Worm (Caenorhabditis elegans): ENCODE data around the gene T05A7.3.

DNA sequence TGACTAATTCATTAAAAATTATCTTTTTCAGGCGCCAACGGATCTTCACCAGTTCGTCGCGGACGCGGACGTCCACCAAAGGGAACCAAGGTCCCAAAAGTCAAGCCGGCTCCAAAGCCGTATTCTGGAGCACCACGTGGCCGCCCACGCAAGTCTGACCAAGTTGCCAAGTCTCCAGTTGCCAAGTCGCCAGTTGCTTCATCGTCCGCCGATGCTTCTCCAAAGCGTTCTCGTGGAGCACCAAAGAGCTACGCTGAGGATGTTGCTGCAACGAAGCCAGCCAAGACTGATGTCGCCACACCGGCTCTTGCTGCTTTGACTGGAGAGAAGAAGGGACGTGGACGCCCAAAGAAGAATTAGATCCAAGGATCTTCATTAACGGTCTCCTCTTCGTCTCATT, 2.3 kb upstream of the T05A7.3 start:
- no peak for TF ChIP-seq C34F6.9 (tag; optimal IDR thresholded peaks at IDR 0.05)
- no peak for TF ChIP-seq R02D3.7 (tag; optimal IDR thresholded peaks at IDR 0.05)
- TF ChIP-seq nhr-6 (tag; optimal IDR thresholded peaks at IDR 0.05) = no peak
- TF ChIP-seq lin-13 (GFP tag; optimal IDR thresholded peaks at IDR 0.05) = no peak
- TF ChIP-seq egl-27 (tag; optimal IDR thresholded peaks at IDR 0.05) = no peak
- no peak for TF ChIP-seq mdl-1 (tag; optimal IDR thresholded peaks at IDR 0.05)
- TF ChIP-seq nhr-12 (tag; optimal IDR thresholded peaks at IDR 0.05) = no peak
- TF ChIP-seq lsy-2 (tag; optimal IDR thresholded peaks at IDR 0.05) = no peak
- no peak for TF ChIP-seq unc-62 (GFP tag; optimal IDR thresholded peaks at IDR 0.05)
